Worm (Caenorhabditis elegans): ENCODE results near the gene C06E2.1.

The C06E2.1 gene

DNA sequence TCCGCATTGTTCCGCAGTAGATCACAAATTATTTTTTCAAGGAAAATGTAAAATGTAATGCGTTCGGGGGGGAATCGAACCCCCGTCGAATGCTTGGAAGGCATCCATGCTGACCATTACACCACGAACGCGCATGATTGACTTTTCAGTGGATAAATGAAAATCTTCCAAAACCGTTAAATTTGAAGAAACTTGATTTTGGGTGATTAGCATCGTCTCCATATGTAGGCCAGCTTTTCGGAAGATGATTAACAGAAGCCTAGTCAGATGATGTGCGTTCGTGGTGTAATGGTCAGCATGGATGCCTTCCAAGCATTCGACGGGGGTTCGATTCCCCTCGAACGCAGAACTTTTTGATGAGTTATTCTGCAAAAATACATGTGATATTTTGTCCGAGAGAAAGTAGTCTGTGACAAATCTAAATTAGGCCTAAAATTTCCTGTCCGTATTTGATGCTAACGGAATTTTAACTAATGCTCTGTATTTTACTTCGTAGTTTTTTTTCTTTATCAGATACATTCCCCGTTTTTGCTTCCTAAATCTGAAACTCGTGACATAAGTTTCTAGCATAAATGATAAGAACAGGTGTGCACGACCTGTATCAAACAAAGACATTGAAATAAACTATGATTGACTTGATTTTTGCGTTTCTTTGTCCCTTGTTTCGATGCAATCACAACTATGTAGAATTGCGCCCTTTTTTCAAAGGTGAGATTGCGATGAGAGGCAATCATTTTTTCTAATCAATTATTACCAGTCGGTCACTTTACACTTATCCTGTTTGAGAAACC lies 28.0 kb downstream of the C06E2.1 start, which contains the start of gene C28G1.10:
Gene C28G1.10, plus strand, starts transcription at position 676 of the 791 bp plus-strand sequence.
- no peak for TF ChIP-seq hmg-4 (GFP tag; optimal IDR thresholded peaks at IDR 0.05)

DNA sequence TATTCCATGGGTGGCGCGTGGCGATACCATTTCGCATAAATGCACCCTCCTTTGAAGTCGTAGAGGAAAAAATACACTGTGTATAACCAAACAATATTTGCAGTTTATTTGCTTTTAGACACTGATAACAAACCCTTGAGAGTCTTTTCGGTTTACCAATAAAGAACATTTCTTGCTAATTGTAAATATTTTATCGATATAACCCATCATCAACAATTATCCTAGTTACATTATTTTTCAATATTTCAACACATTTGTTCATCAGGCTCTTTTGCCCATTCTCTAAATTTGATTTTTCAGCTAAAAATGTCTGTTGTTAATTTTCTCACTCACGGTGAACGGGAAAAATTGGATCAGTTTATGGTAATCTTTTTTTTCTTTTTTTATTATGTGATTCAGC lies 30.7 kb downstream of the C06E2.1 start, which contains the start of gene ubc-23:
Gene ubc-23, plus strand, starts transcription at position 301 of the 400 bp plus-strand sequence.
- TF ChIP-seq ets-7 (tag; optimal IDR thresholded peaks at IDR 0.05) (no peak), ceh-36 (tag; optimal IDR thresholded peaks at IDR 0.05) (no peak), hmg-4 (GFP tag; optimal IDR thresholded peaks at IDR 0.05) (no peak), hnd-1 (tag; optimal IDR thresholded peaks at IDR 0.05) (no peak), ama-1 (optimal IDR thresholded peaks at IDR 0.05) (no peak), pes-1 (GFP tag; IDR thresholded peaks at IDR 0.05) (no peak), B0310.2 (tag; optimal IDR thresholded peaks at IDR 0.05) (no peak), F13C5.2 (tag; optimal IDR thresholded peaks at IDR 0.05) (no peak), sea-1 (GFP tag; conservative IDR thresholded peaks at IDR 0.05) (no peak), tbx-11 (GFP tag; IDR thresholded peaks at IDR 0.05) (no peak), aly-1 (tag; optimal IDR thresholded peaks at IDR 0.05) (no peak), hmbx-1 (tag; optimal IDR thresholded peaks at IDR 0.05) (no peak)

DNA sequence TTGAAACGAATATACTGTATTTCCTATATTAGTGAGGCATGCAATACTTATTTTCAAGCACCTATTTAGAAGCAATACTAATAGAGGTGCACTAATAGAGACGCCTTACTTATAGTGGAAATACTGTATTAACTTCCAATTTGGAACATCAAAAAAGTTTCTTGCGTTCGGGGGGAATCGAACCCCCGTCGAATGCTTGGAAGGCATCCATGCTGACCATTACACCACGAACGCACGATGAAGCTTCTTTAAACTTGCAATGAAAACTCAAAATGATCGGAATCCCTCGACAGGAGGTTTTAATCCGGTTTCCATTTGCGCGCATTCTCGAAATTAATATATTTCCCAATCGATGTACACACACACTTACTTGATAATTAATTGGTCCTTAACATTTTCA lies 36.5 kb downstream of the C06E2.1 start:
- TF ChIP-seq F13C5.2 (tag; optimal IDR thresholded peaks at IDR 0.05) (no peak), ceh-13 (GFP tag; optimal IDR thresholded peaks at IDR 0.05) (no peak), tra-4 (tag; optimal IDR thresholded peaks at IDR 0.05) (no peak), ets-7 (tag; optimal IDR thresholded peaks at IDR 0.05) (no peak), ceh-36 (tag; optimal IDR thresholded peaks at IDR 0.05) (no peak), hmg-4 (GFP tag; optimal IDR thresholded peaks at IDR 0.05) (no peak), pes-1 (GFP tag; IDR thresholded peaks at IDR 0.05) (no peak), scrt-1 (GFP tag; IDR thresholded peaks at IDR 0.05) (no peak), flt-1 (GFP tag; IDR thresholded peaks at IDR 0.05) (no peak), aly-1 (tag; optimal IDR thresholded peaks at IDR 0.05) (no peak)

DNA sequence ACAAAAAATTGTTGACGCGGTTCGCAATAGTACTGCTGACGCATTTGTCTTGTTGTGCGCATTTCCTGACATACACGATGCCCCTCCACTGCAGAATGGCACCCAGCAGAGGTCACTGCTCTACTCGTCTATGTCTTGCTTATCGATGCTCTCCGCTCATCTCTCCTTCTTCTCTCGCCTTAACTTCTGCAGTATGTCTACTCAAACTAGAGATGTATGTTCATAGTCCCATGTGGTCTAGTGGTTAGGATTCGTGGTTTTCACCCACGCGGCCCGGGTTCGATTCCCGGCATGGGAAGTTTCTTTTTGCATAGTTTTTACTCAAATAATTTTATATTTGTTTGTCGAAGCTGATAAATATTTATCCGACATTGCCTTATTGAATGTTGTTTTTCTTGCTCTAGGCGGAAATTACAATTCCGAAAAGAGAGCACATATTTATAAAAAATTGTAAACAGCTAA lies 38.7 kb downstream of the C06E2.1 start, which contains the start of gene C28G1.2:
Gene C28G1.2, plus strand, starts transcription at position 130 of the 462 bp plus-strand sequence.
- peak; percentile 89 for TF ChIP-seq ets-7 (tag; optimal IDR thresholded peaks at IDR 0.05)
- peak; percentile 96 for TF ChIP-seq ceh-36 (tag; optimal IDR thresholded peaks at IDR 0.05)
- peak; percentile 99 for TF ChIP-seq hmg-4 (GFP tag; optimal IDR thresholded peaks at IDR 0.05)
- peak; percentile 86 for TF ChIP-seq hmbx-1 (tag; optimal IDR thresholded peaks at IDR 0.05)
- TF ChIP-seq scrt-1 (GFP tag; IDR thresholded peaks at IDR 0.05): peak; percentile 99
- peak; percentile 98 for TF ChIP-seq flt-1 (GFP tag; IDR thresholded peaks at IDR 0.05)
- no peak for TF ChIP-seq ama-1 (optimal IDR thresholded peaks at IDR 0.05)
- peak; percentile 96 for TF ChIP-seq B0310.2 (tag; optimal IDR thresholded peaks at IDR 0.05)
- TF ChIP-seq pes-1 (GFP tag; IDR thresholded peaks at IDR 0.05): peak; percentile 97
- TF ChIP-seq hnd-1 (tag; optimal IDR thresholded peaks at IDR 0.05): peak; percentile 94
- TF ChIP-seq tbx-37 (GFP tag; conservative IDR thresholded peaks at IDR 0.05): peak; percentile 99
- TF ChIP-seq F13C5.2 (tag; optimal IDR thresholded peaks at IDR 0.05): peak; percentile 98
- peak; percentile 93 for TF ChIP-seq aly-1 (tag; optimal IDR thresholded peaks at IDR 0.05)
- TF ChIP-seq tbx-11 (GFP tag; IDR thresholded peaks at IDR 0.05): peak; percentile 95
- peak; percentile 98 for TF ChIP-seq sea-1 (GFP tag; conservative IDR thresholded peaks at IDR 0.05)
- peak; percentile 95 for TF ChIP-seq tra-4 (tag; optimal IDR thresholded peaks at IDR 0.05)
- TF ChIP-seq ceh-13 (GFP tag; optimal IDR thresholded peaks at IDR 0.05): peak; percentile 96

DNA sequence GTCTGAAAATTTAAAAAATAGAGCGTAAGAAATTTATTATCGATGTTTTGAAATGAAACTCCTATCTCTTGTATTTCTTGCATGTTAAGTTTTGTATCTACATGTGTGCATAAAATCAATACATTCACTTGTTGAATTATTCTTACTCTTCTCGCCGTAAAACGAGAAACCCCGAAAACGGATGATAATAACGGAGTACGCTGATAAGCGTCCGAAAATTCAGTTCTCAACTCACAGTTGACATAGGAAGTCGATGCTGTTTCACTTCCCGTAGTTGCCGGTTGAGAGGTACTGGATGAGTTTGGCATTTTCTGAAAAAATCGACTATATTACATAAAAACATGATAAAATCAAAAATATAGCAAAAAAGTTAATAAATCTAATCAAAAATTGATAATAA lies 39.2 kb downstream of the C06E2.1 start, which contains the start of gene sec-15:
Gene sec-15, minus strand, starts transcription at position 311 of the 400 bp plus-strand sequence.
- TF ChIP-seq F13C5.2 (tag; optimal IDR thresholded peaks at IDR 0.05) (no peak), tbx-37 (GFP tag; conservative IDR thresholded peaks at IDR 0.05) (no peak), hnd-1 (tag; optimal IDR thresholded peaks at IDR 0.05) (no peak), sea-1 (GFP tag; conservative IDR thresholded peaks at IDR 0.05) (no peak), aly-1 (tag; optimal IDR thresholded peaks at IDR 0.05) (no peak), flt-1 (GFP tag; IDR thresholded peaks at IDR 0.05) (no peak), ets-7 (tag; optimal IDR thresholded peaks at IDR 0.05) (no peak), tra-4 (tag; optimal IDR thresholded peaks at IDR 0.05) (no peak), B0310.2 (tag; optimal IDR thresholded peaks at IDR 0.05) (no peak), scrt-1 (GFP tag; IDR thresholded peaks at IDR 0.05) (no peak)

DNA sequence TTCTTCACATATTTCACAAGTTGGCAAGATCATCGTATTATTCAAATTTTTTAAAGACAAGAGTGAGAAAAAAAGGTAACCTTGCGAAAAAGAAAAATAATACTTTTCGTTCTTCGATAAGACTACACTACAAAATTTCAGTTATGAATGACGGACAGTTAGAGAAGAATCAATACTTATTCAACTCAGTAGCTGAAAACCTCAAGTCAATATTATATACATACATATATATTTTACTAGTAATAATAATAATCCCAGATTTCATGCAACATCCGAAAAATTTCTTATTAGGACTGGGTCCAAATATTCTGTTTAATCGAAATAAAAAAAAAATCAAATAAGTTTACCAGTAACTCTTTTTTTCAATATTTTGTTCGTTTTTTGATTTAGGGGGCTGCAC lies 43.5 kb downstream of the C06E2.1 start, which contains the start of gene C28G1.6:
Gene C28G1.6, minus strand, starts transcription at position 101 of the 400 bp plus-strand sequence.
- TF ChIP-seq aly-1 (tag; optimal IDR thresholded peaks at IDR 0.05) (no peak), sea-1 (GFP tag; conservative IDR thresholded peaks at IDR 0.05) (no peak), hmbx-1 (tag; optimal IDR thresholded peaks at IDR 0.05) (no peak), pes-1 (GFP tag; IDR thresholded peaks at IDR 0.05) (no peak), tbx-11 (GFP tag; IDR thresholded peaks at IDR 0.05) (no peak), ama-1 (optimal IDR thresholded peaks at IDR 0.05) (no peak), F13C5.2 (tag; optimal IDR thresholded peaks at IDR 0.05) (no peak), flt-1 (GFP tag; IDR thresholded peaks at IDR 0.05) (no peak), ceh-36 (tag; optimal IDR thresholded peaks at IDR 0.05) (no peak), B0310.2 (tag; optimal IDR thresholded peaks at IDR 0.05) (no peak), ceh-13 (GFP tag; optimal IDR thresholded peaks at IDR 0.05) (no peak), ets-7 (tag; optimal IDR thresholded peaks at IDR 0.05) (no peak), tra-4 (tag; optimal IDR thresholded peaks at IDR 0.05) (no peak), hmg-4 (GFP tag; optimal IDR thresholded peaks at IDR 0.05) (no peak), scrt-1 (GFP tag; IDR thresholded peaks at IDR 0.05) (no peak), tbx-37 (GFP tag; conservative IDR thresholded peaks at IDR 0.05) (no peak), hnd-1 (tag; optimal IDR thresholded peaks at IDR 0.05) (no peak)

DNA sequence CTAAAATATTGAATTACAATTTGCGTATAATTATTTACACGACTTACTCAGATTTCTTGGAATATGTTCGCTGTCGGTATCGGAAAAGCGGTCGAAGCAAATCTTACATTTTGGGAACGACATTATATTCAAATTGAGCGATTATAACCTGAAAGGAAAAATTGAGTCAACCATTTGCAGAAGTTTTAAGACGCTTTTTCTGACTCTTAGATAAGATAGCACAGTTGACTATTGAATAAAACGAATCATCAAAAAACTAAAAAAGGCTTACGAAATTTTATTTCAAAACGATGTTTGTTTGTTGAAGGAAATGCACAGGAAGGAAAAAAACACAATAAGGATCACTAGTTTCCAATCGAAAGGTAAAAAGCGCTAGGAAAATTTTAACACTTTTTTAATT lies 46.3 kb downstream of the C06E2.1 start, which contains the start of gene rcs-1:
Gene rcs-1, minus strand, starts transcription at position 176 of the 400 bp plus-strand sequence.
- TF ChIP-seq B0310.2 (tag; optimal IDR thresholded peaks at IDR 0.05) (no peak), ets-7 (tag; optimal IDR thresholded peaks at IDR 0.05) (no peak), flt-1 (GFP tag; IDR thresholded peaks at IDR 0.05) (no peak), F13C5.2 (tag; optimal IDR thresholded peaks at IDR 0.05) (no peak), sea-1 (GFP tag; conservative IDR thresholded peaks at IDR 0.05) (no peak), tbx-37 (GFP tag; conservative IDR thresholded peaks at IDR 0.05) (no peak), hnd-1 (tag; optimal IDR thresholded peaks at IDR 0.05) (no peak), tbx-11 (GFP tag; IDR thresholded peaks at IDR 0.05) (no peak), ceh-36 (tag; optimal IDR thresholded peaks at IDR 0.05) (no peak), aly-1 (tag; optimal IDR thresholded peaks at IDR 0.05) (no peak), pes-1 (GFP tag; IDR thresholded peaks at IDR 0.05) (no peak), hmbx-1 (tag; optimal IDR thresholded peaks at IDR 0.05) (no peak), ceh-13 (GFP tag; optimal IDR thresholded peaks at IDR 0.05) (no peak)
